Fruit fly (Drosophila melanogaster) whole organism, prepupa: ENCODE measurements around the gene CG14257.

Experiments used
- Blimp-1 ChIP-seq: fragments of 200-800 bp; sonication (Bioruptor generic); optimal IDR thresholded peaks from 3 replicates; lab custom pipeline; 2017; ENCODE audit warnings: missing biosample characterization, missing genetic modification characterization, mild to moderate bottlenecking, moderate library complexity, missing genetic modification reagents
- CG10631 ChIP-seq: fragments of 200-800 bp; sonication (Bioruptor generic); optimal IDR thresholded peaks from 2 replicates; lab custom pipeline; 2016; ENCODE audit warnings: missing biosample characterization, missing genetic modification characterization
- CG11762 ChIP-seq: fragments of 200-800 bp; sonication (Bioruptor generic); optimal IDR thresholded peaks from 3 replicates; lab custom pipeline; 2016; ENCODE audit warnings: missing biosample characterization, missing genetic modification characterization; ENCODE audit not compliant: insufficient read depth
- CG11902 ChIP-seq: fragments of 200-800 bp; sonication (Bioruptor generic); optimal IDR thresholded peaks from 3 replicates; lab custom pipeline; 2016; ENCODE audit warnings: missing biosample characterization, missing genetic modification characterization
- CG15336 ChIP-seq: fragments of 200-800 bp; sonication (Bioruptor generic); IDR thresholded peaks from 2 replicates; pipeline ENCODE4 v1.3.6; 2022; ENCODE audit warnings: missing biosample characterization, missing genetic modification characterization
- CG1621 ChIP-seq: fragments of 200-800 bp; sonication (Bioruptor generic); optimal IDR thresholded peaks from 3 replicates; lab custom pipeline; 2018; ENCODE audit warnings: missing biosample characterization, mild to moderate bottlenecking, missing genetic modification characterization
- CG16779 ChIP-seq: fragments of 200-800 bp; sonication (Bioruptor generic); optimal IDR thresholded peaks from 3 replicates; lab custom pipeline; 2017; ENCODE audit warnings: missing biosample characterization, mild to moderate bottlenecking, missing genetic modification characterization
- CG3032 ChIP-seq: fragments of 200-800 bp; optimal IDR thresholded peaks from 2 replicates; lab custom pipeline; 2019; ENCODE audit warnings: missing biosample characterization, mild to moderate bottlenecking, missing genetic modification characterization, moderate library complexity
- CG31627 ChIP-seq: fragments of 200-800 bp; sonication (Bioruptor generic); optimal IDR thresholded peaks from 3 replicates; lab custom pipeline; 2016; ENCODE audit warnings: missing biosample characterization, missing genetic modification characterization
- CG32006 ChIP-seq: fragments of 200-800 bp; sonication (Bioruptor generic); optimal IDR thresholded peaks from 3 replicates; lab custom pipeline; 2017; ENCODE audit warnings: missing biosample characterization, mild to moderate bottlenecking, missing genetic modification characterization
- CG34406 ChIP-seq: fragments of 200-800 bp; sonication (Bioruptor generic); optimal IDR thresholded peaks from 3 replicates; lab custom pipeline; 2016; ENCODE audit warnings: missing biosample characterization, missing genetic modification characterization
- CG3919 ChIP-seq: fragments of 200-800 bp; sonication (Bioruptor generic); optimal IDR thresholded peaks from 3 replicates; lab custom pipeline; 2016; ENCODE audit warnings: missing biosample characterization, missing genetic modification characterization
- CG4318 ChIP-seq: fragments of 200-800 bp; sonication (Bioruptor generic); optimal IDR thresholded peaks from 3 replicates; lab custom pipeline; 2017; ENCODE audit warnings: missing biosample characterization, mild to moderate bottlenecking, missing genetic modification characterization
- CG6808 ChIP-seq: fragments of 200-800 bp; sonication (Bioruptor generic); optimal IDR thresholded peaks from 3 replicates; lab custom pipeline; 2017; ENCODE audit warnings: missing biosample characterization, missing genetic modification characterization, mild to moderate bottlenecking, moderate library complexity, missing genetic modification reagents
- CG6854 ChIP-seq: fragments of 200-800 bp; sonication (Bioruptor generic); optimal IDR thresholded peaks from 2 replicates; lab custom pipeline; 2017; ENCODE audit warnings: missing biosample characterization, mild to moderate bottlenecking, missing genetic modification characterization
- CG7368 ChIP-seq: fragments of 200-800 bp; sonication (Bioruptor generic); optimal IDR thresholded peaks from 3 replicates; lab custom pipeline; 2016; ENCODE audit warnings: missing biosample characterization, missing genetic modification characterization
- CG8119 ChIP-seq: fragments of 200-800 bp; sonication (Bioruptor generic); IDR thresholded peaks from 3 replicates; pipeline ENCODE4 v1.3.6; 2022; ENCODE audit warnings: missing biosample characterization, missing genetic modification characterization
- CG8632 ChIP-seq: fragments of 200-800 bp; sonication (Bioruptor generic); optimal IDR thresholded peaks from 3 replicates; lab custom pipeline; 2016; ENCODE audit warnings: missing biosample characterization, missing genetic modification characterization
- Eip75B ChIP-seq: fragments of 200-800 bp; sonication (Bioruptor generic); optimal IDR thresholded peaks from 3 replicates; lab custom pipeline; 2016; ENCODE audit warnings: missing biosample characterization, missing genetic modification characterization
- Eip78C ChIP-seq: fragments of 200-800 bp; sonication (Bioruptor generic); peaks from one replicate; lab custom pipeline; 2016; ENCODE audit warnings: missing biosample characterization, missing genetic modification characterization
- Eip93F ChIP-seq: fragments of 200-800 bp; sonication (Bioruptor generic); optimal IDR thresholded peaks from 2 replicates; lab custom pipeline; 2016; ENCODE audit warnings: missing biosample characterization, mild to moderate bottlenecking, missing genetic modification characterization
- Ets21C ChIP-seq: fragments of 200-800 bp; sonication (Bioruptor generic); optimal IDR thresholded peaks from 3 replicates; lab custom pipeline; 2016; ENCODE audit warnings: missing biosample characterization, missing genetic modification characterization
- Gug ChIP-seq: fragments of 200-800 bp; sonication (Bioruptor generic); IDR thresholded peaks from 2 replicates; pipeline ENCODE4 v1.3.6; 2022; ENCODE audit warnings: missing biosample characterization, missing genetic modification characterization
- Hr38 ChIP-seq: sonication (Bioruptor generic); optimal IDR thresholded peaks from 2 replicates; lab custom pipeline; 2016; ENCODE audit warnings: missing biosample characterization, missing genetic modification characterization
- Hr39 ChIP-seq: fragments of 200-800 bp; sonication (Bioruptor generic); optimal IDR thresholded peaks from 2 replicates; lab custom pipeline; 2016; ENCODE audit warnings: missing biosample characterization, missing genetic modification characterization
- Hr4 ChIP-seq: fragments of 200-800 bp; sonication (Bioruptor generic); optimal IDR thresholded peaks from 3 replicates; lab custom pipeline; 2016; ENCODE audit warnings: missing biosample characterization, missing genetic modification characterization
- Met ChIP-seq: fragments of 200-800 bp; sonication (Bioruptor generic); optimal IDR thresholded peaks from 3 replicates; lab custom pipeline; 2016; ENCODE audit warnings: missing biosample characterization, missing genetic modification characterization
- OdsH ChIP-seq: fragments of 200-800 bp; sonication (Bioruptor generic); optimal IDR thresholded peaks from 3 replicates; lab custom pipeline; 2016; ENCODE audit warnings: missing biosample characterization, missing genetic modification characterization
- Smox ChIP-seq: fragments of 200-800 bp; sonication (Bioruptor generic); optimal IDR thresholded peaks from 3 replicates; lab custom pipeline; 2016; ENCODE audit warnings: missing biosample characterization, missing genetic modification characterization
- Sox102F ChIP-seq: fragments of 200-800 bp; sonication (Bioruptor generic); optimal IDR thresholded peaks from 2 replicates; lab custom pipeline; 2016; ENCODE audit warnings: missing biosample characterization, mild to moderate bottlenecking, missing genetic modification characterization
- Sox14 ChIP-seq: fragments of 200-800 bp; sonication (Bioruptor generic); optimal IDR thresholded peaks from 3 replicates; lab custom pipeline; 2016; ENCODE audit warnings: missing biosample characterization, missing genetic modification characterization
- Sox15 ChIP-seq: fragments of 200-800 bp; sonication (Bioruptor generic); optimal IDR thresholded peaks from 3 replicates; lab custom pipeline; 2016; ENCODE audit warnings: missing biosample characterization, missing genetic modification characterization
- achi ChIP-seq: fragments of 200-800 bp; sonication (Bioruptor generic); optimal IDR thresholded peaks from 3 replicates; lab custom pipeline; 2016; ENCODE audit warnings: missing biosample characterization, missing genetic modification characterization
- acj6 ChIP-seq: fragments of 200-800 bp; sonication (Bioruptor generic); optimal IDR thresholded peaks from 3 replicates; lab custom pipeline; 2016; ENCODE audit warnings: missing biosample characterization, missing genetic modification characterization
- cyc ChIP-seq: fragments of 200-800 bp; sonication (Bioruptor generic); optimal IDR thresholded peaks from 3 replicates; lab custom pipeline; 2016; ENCODE audit warnings: missing biosample characterization, missing genetic modification characterization
- dac ChIP-seq: fragments of 200-800 bp; sonication (Bioruptor generic); optimal IDR thresholded peaks from 2 replicates; lab custom pipeline; 2017; ENCODE audit warnings: missing biosample characterization, mild to moderate bottlenecking, missing genetic modification characterization
- dsx ChIP-seq: fragments of 200-800 bp; optimal IDR thresholded peaks from 3 replicates; lab custom pipeline; 2019; ENCODE audit warnings: missing biosample characterization, mild to moderate bottlenecking, missing genetic modification characterization, moderate library complexity; ENCODE audit not compliant: poor library complexity, severe bottlenecking
- eg ChIP-seq: fragments of 200-800 bp; sonication (Bioruptor generic); IDR thresholded peaks from 3 replicates; pipeline ENCODE4 v1.3.6; 2022; ENCODE audit warnings: missing biosample characterization, missing genetic modification characterization
- fd59A ChIP-seq: fragments of 200-800 bp; sonication (Bioruptor generic); optimal IDR thresholded peaks from 2 replicates; lab custom pipeline; 2017; ENCODE audit warnings: missing biosample characterization, mild to moderate bottlenecking, missing genetic modification characterization, missing genetic modification reagents
- fd85E ChIP-seq: fragments of 200-800 bp; sonication (Bioruptor generic); optimal IDR thresholded peaks from 3 replicates; lab custom pipeline; 2016; ENCODE audit warnings: missing biosample characterization, missing genetic modification characterization
- fkh ChIP-seq: fragments of 200-800 bp; sonication (Bioruptor generic); optimal IDR thresholded peaks from 3 replicates; lab custom pipeline; 2017; ENCODE audit warnings: missing biosample characterization, mild to moderate bottlenecking, missing genetic modification characterization, moderate library complexity
- net ChIP-seq: fragments of 200-800 bp; sonication (Bioruptor generic); optimal IDR thresholded peaks from 3 replicates; lab custom pipeline; 2016; ENCODE audit warnings: missing biosample characterization, missing genetic modification characterization
- pdm3 ChIP-seq: fragments of 200-800 bp; sonication (Bioruptor generic); optimal IDR thresholded peaks from 3 replicates; lab custom pipeline; 2016; ENCODE audit warnings: missing biosample characterization, missing genetic modification characterization
- salr ChIP-seq, 2 experiments: fragments of 200-800 bp; sonication (Bioruptor generic); optimal IDR thresholded peaks; 3 replicates each; lab custom pipeline; 2016 to 2018; ENCODE audit warnings: missing biosample characterization in 2 of 2, missing genetic modification characterization in 2 of 2, mild to moderate bottlenecking in 1 of 2
- spab ChIP-seq: fragments of 200-800 bp; sonication (Bioruptor generic); optimal IDR thresholded peaks from 2 replicates; lab custom pipeline; 2017; ENCODE audit warnings: missing biosample characterization, mild to moderate bottlenecking, missing genetic modification characterization, missing genetic modification reagents
- ss ChIP-seq, 2 experiments: fragments of 200-800 bp; sonication (Bioruptor generic); optimal IDR thresholded peaks; 2 replicates in 1 of 2; 3 replicates in 1 of 2; lab custom pipeline; 2017 to 2018; ENCODE audit warnings: mild to moderate bottlenecking in 2 of 2, missing biosample characterization in 2 of 2, missing genetic modification characterization in 2 of 2, moderate library complexity in 1 of 2
- svp ChIP-seq: fragments of 200-800 bp; sonication (Bioruptor generic); peaks from one replicate; lab custom pipeline; 2016; ENCODE audit warnings: missing biosample characterization, missing genetic modification characterization
- vri ChIP-seq: fragments of 200-800 bp; sonication (Bioruptor generic); optimal IDR thresholded peaks from 3 replicates; lab custom pipeline; 2016; ENCODE audit warnings: missing biosample characterization, mild to moderate bottlenecking, missing genetic modification characterization

The CG14257 gene

DNA sequence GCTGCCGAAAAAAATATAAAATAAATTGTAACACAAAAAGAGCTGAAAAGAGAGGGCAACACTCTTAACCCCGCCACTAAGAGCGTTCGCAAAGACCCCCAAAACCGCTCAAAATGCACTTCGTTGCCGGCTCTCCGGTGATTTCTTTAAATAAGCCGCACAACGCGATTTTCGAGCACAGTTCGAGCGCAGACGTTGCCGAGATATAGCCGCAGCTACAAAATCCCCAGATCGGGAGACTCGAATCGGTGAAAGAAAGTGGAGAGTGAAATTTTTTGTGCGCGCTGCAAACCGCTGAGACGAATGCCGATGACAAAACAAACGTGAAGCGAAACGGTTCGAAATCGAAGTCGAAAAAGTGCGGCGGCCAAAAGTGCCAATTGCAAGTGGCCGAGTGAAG is at the start of gene CG14257:
TSS of gene CG14257 (plus strand) at position 177 of the 400 bp plus-strand sequence.
- TF ChIP-seq Sox15 (GFP tag; lab: Kevin White, UChicago) (no peak), Eip93F (GFP tag; lab: Kevin White, UChicago) (no peak), CG15336 (peak; percentile 34; the same call in 1 of the 2 replicates), net (no peak), cyc (no peak), fd85E (GFP tag; lab: Kevin White, UChicago) (no peak), CG32006 (GFP tag; lab: Kevin White, UChicago) (no peak), Eip78C (GFP tag; lab: Kevin White, UChicago) (no peak), CG10631 (GFP tag; lab: Kevin White, UChicago) (no peak), CG1621 (tag; lab: Kevin White, UChicago) (no peak), ss (GFP tag; optimal IDR thresholded peaks at IDR 0.05; lab: Kevin White, UChicago) (no peak), Sox102F (GFP tag; lab: Kevin White, UChicago) (peak; percentile 29), pdm3 (no peak), Hr38 (no peak), Blimp-1 (GFP tag; lab: Kevin White, UChicago) (peak; percentile 84), CG8119 (GFP tag; lab: Robert Waterston, UW) (no peak), Sox14 (no peak), salr (GFP tag; optimal IDR thresholded peaks at IDR 0.05; lab: Kevin White, UChicago) (no peak), spab (GFP tag; lab: Kevin White, UChicago) (no peak), CG31627 (no peak), CG11762 (GFP tag; lab: Kevin White, UChicago) (no peak), OdsH (GFP tag; lab: Kevin White, UChicago) (no peak), CG6854 (no peak), Ets21C (GFP tag; lab: Kevin White, UChicago) (no peak), CG34406 (no peak), achi (no peak), vri (GFP tag; lab: Kevin White, UChicago) (no peak), fkh (no peak), Eip75B (GFP tag; lab: Kevin White, UChicago) (no peak), svp (GFP tag; lab: Kevin White, UChicago) (no peak), Smox (GFP tag; lab: Kevin White, UChicago) (no peak), CG7368 (GFP tag; lab: Kevin White, UChicago) (no peak), fd59A (GFP tag; lab: Kevin White, UChicago) (no peak), Met (GFP tag; lab: Kevin White, UChicago) (peak; percentile 10), eg (GFP tag; lab: Robert Waterston, UW) (peak; percentile 29; the same call in 1 of the 3 replicates), CG6808 (GFP tag; lab: Kevin White, UChicago) (no peak), dac (GFP tag; lab: Kevin White, UChicago) (no peak), CG16779 (tag; lab: Kevin White, UChicago) (no peak), CG11902 (GFP tag; lab: Kevin White, UChicago) (no peak), Hr4 (GFP tag; lab: Kevin White, UChicago) (no peak), CG3919 (GFP tag; lab: Kevin White, UChicago) (peak; percentile 4), CG8632 (GFP tag; lab: Kevin White, UChicago) (no peak), dsx (GFP tag; lab: Kevin White, UChicago) (peak; percentile 19), CG3032 (no peak), CG4318 (GFP tag; lab: Kevin White, UChicago) (no peak), Gug (GFP tag; lab: Robert Waterston, UW) (no peak), acj6 (GFP tag; lab: Kevin White, UChicago) (no peak), Hr39 (GFP tag; lab: Kevin White, UChicago) (no peak)
- TF ChIP-seq, all 60 proteins: peak for 7
